Fruit fly (Drosophila melanogaster) whole organism, pupa: ENCODE data around the gene Appl.

Experiments
- CG17806 ChIP-seq: fragments of 200-800 bp; sonication (Bioruptor generic); optimal IDR thresholded peaks from 2 replicates; lab custom pipeline; 2018; ENCODE audit warnings: missing biosample characterization, mild to moderate bottlenecking, missing genetic modification characterization, moderate library complexity
- CG4496 ChIP-seq: fragments of 200-800 bp; sonication (Bioruptor generic); IDR thresholded peaks from 3 replicates; pipeline ENCODE4 v1.3.6; 2022; ENCODE audit warnings: missing biosample characterization, missing genetic modification characterization
- CG8301 ChIP-seq: fragments of 200-800 bp; sonication (Bioruptor generic); optimal IDR thresholded peaks from 2 replicates; lab custom pipeline; 2018; ENCODE audit warnings: missing biosample characterization, mild to moderate bottlenecking, missing genetic modification characterization

DNA sequence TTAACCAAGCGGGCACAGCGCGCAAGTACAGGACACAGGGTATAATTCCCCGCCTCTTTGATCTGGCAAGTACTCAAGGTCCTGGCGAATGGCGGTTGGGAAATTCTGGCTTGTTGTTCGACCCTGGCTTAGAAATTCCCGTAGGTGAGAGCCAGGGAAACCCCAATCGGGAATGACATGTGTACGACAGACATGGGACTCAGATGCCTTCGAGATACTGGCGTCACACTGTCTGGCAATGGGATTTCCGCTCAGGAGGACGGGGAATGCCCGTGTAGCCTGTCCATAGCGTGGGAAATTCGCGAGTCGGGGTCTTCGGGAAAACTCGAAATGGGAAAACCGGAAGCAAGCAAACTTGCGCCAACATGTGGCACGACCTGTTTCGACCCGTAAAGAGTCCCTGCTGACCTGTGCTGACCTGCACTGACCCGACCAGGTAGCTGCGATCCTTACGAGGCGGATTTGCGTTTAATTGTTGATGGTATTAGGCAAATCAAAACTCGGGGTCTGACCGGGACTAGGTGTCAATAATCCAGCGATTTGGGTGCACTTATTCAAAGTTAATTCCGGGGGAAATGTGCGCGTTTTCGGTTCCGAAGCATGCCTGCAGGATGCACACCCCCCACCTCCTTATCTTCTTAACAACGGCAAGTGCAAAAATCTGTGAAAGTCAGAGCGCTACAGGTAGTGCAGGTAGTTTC, 62.4 kb downstream of the Appl start:
- no peak for TF ChIP-seq CG8301
- no peak for TF ChIP-seq CG4496 (GFP tag; lab: Robert Waterston, UW)
- no peak for TF ChIP-seq CG17806 (tag; lab: Kevin White, UChicago)
